Comparison of ENCODE assay signal across 4 fruit fly cellular contexts in genomic region chr2L:5295245-5295572, dm6.
TF ChIP-seq lines count a peak whose summit lies in the region.

No protein-coding gene starts in this region.

- TF ChIP-seq CTCF in whole organism, embryonic (GFP tag; optimal IDR thresholded peaks at IDR 0.05; lab: Kevin White, UChicago): no peak

TF ChIP-seq in whole organism, embryonic, 481 proteins besides CTCF, POLR2A, EP300 and RAD21 (continues in another document):
- no peak for TF ChIP-seq CG18764 (GFP tag; optimal IDR thresholded peaks at IDR 0.05; lab: Kevin White, UChicago)
- no peak for TF ChIP-seq Mes4 (GFP tag; optimal IDR thresholded peaks at IDR 0.05; lab: Kevin White, UChicago)
- TF ChIP-seq Ets65A (GFP tag; lab: Kevin White, UChicago): no peak
- no peak for TF ChIP-seq trh (GFP tag; optimal IDR thresholded peaks at IDR 0.05; lab: Kevin White, UChicago)
- TF ChIP-seq CG2199 (GFP tag; IDR thresholded peaks at IDR 0.05; lab: Robert Waterston, UW): no peak
- TF ChIP-seq CG18476 (GFP tag; optimal IDR thresholded peaks at IDR 0.05; lab: Kevin White, UChicago): peak; percentile 54
- TF ChIP-seq jumu (GFP tag; optimal IDR thresholded peaks at IDR 0.05; lab: Kevin White, UChicago): no peak
- TF ChIP-seq sens (GFP tag; lab: Kevin White, UChicago): peak; percentile 37
- no peak for TF ChIP-seq CG10979 (tag; optimal IDR thresholded peaks at IDR 0.05; lab: Kevin White, UChicago)
- TF ChIP-seq Med (GFP tag; lab: Kevin White, UChicago): peak; percentile 2
- no peak for TF ChIP-seq Bgb (GFP tag; IDR thresholded peaks at IDR 0.05; lab: Robert Waterston, UW; ENCODE audit: partially characterized antibody)
- peak in 1 of 2 experiments; percentile 94 for TF ChIP-seq Pdp1 (GFP tag; optimal IDR thresholded peaks at IDR 0.05; lab: Kevin White, UChicago)
- TF ChIP-seq CoRest (tag; optimal IDR thresholded peaks at IDR 0.05; lab: Kevin White, UChicago): no peak
- no peak for TF ChIP-seq bowl (GFP tag; IDR thresholded peaks at IDR 0.05; lab: Robert Waterston, UW)
- TF ChIP-seq dan (GFP tag; IDR thresholded peaks at IDR 0.05; lab: Robert Waterston, UW): no peak
- peak; percentile 26 for TF ChIP-seq CG8359 (GFP tag; optimal IDR thresholded peaks at IDR 0.05; lab: Kevin White, UChicago; ENCODE audit: borderline replicate concordance)
- no peak for TF ChIP-seq CG6813 (GFP tag; optimal IDR thresholded peaks at IDR 0.05; lab: Kevin White, UChicago)
- no peak for TF ChIP-seq ttk (GFP tag; IDR thresholded peaks at IDR 0.05; lab: Robert Waterston, UW)
- peak; percentile 72 for TF ChIP-seq CG7372 (GFP tag; IDR thresholded peaks at IDR 0.05; lab: Robert Waterston, UW)
- TF ChIP-seq CG10565 (GFP tag; optimal IDR thresholded peaks at IDR 0.05; lab: Kevin White, UChicago): no peak
- TF ChIP-seq CG1603 (tag; optimal IDR thresholded peaks at IDR 0.05; lab: Kevin White, UChicago): no peak
- TF ChIP-seq CG15479 (GFP tag; optimal IDR thresholded peaks at IDR 0.05; lab: Kevin White, UChicago): no peak
- no peak for TF ChIP-seq HmgZ (tag; optimal IDR thresholded peaks at IDR 0.05; lab: Kevin White, UChicago)
- no peak for TF ChIP-seq mam (GFP tag; optimal IDR thresholded peaks at IDR 0.05; lab: Kevin White, UChicago)

TF ChIP-seq in whole organism, prepupa, 60 proteins besides CTCF, POLR2A, EP300 and RAD21:
- TF ChIP-seq fkh (GFP tag; optimal IDR thresholded peaks at IDR 0.05; lab: Kevin White, UChicago) (peak; percentile 31), Eip93F (GFP tag; optimal IDR thresholded peaks at IDR 0.05; lab: Kevin White, UChicago) (peak; percentile 16), Eip75B (GFP tag; optimal IDR thresholded peaks at IDR 0.05; lab: Kevin White, UChicago) (peak; percentile 37), Eip78C (GFP tag; lab: Kevin White, UChicago) (peak; percentile 19), svp (GFP tag; lab: Kevin White, UChicago) (peak; percentile 74), Ets96B (tag; optimal IDR thresholded peaks at IDR 0.05; lab: Kevin White, UChicago) (no peak), topi (GFP tag; optimal IDR thresholded peaks at IDR 0.05; lab: Kevin White, UChicago) (peak; percentile 32), CG7368 (GFP tag; optimal IDR thresholded peaks at IDR 0.05; lab: Kevin White, UChicago) (peak; percentile 13), Sox14 (GFP tag; optimal IDR thresholded peaks at IDR 0.05; lab: Kevin White, UChicago) (no peak), CG11294 (GFP tag; IDR thresholded peaks at IDR 0.05; lab: Robert Waterston, UW) (no peak), Hr39 (GFP tag; optimal IDR thresholded peaks at IDR 0.05; lab: Kevin White, UChicago) (no peak), CG9139 (GFP tag; optimal IDR thresholded peaks at IDR 0.05; lab: Kevin White, UChicago) (peak; percentile 50)

TF ChIP-seq in whole organism, pupa, 21 proteins besides CTCF, POLR2A, EP300 and RAD21:
- TF ChIP-seq rn (GFP tag; IDR thresholded peaks at IDR 0.05; lab: Robert Waterston, UW) (no peak), Pif1A (GFP tag; optimal IDR thresholded peaks at IDR 0.05; lab: Kevin White, UChicago) (peak; percentile 3)

TF ChIP-seq in whole organism, wandering third instar larva, 38 proteins besides CTCF, POLR2A, EP300 and RAD21:
- no peak for TF ChIP-seq dmrt93B (GFP tag; optimal IDR thresholded peaks at IDR 0.05; lab: Kevin White, UChicago)
- no peak for TF ChIP-seq foxo (GFP tag; optimal IDR thresholded peaks at IDR 0.05; lab: Kevin White, UChicago)
- no peak for TF ChIP-seq usp (GFP tag; optimal IDR thresholded peaks at IDR 0.05; lab: Kevin White, UChicago)
- no peak for TF ChIP-seq Dif (GFP tag; optimal IDR thresholded peaks at IDR 0.05; lab: Kevin White, UChicago; ENCODE audit: partially characterized antibody)
- TF ChIP-seq fru (GFP tag; optimal IDR thresholded peaks at IDR 0.05; lab: Kevin White, UChicago): peak; percentile 23
- TF ChIP-seq lola (GFP tag; optimal IDR thresholded peaks at IDR 0.05; lab: Kevin White, UChicago): no peak
- peak; percentile 46 for TF ChIP-seq sage (GFP tag; optimal IDR thresholded peaks at IDR 0.05; lab: Kevin White, UChicago)
- peak; percentile 32 for TF ChIP-seq br (GFP tag; optimal IDR thresholded peaks at IDR 0.05; lab: Kevin White, UChicago)
- TF ChIP-seq Mio (GFP tag; optimal IDR thresholded peaks at IDR 0.05; lab: Kevin White, UChicago): no peak
- TF ChIP-seq rgr (GFP tag; optimal IDR thresholded peaks at IDR 0.05; lab: Kevin White, UChicago): no peak
- TF ChIP-seq Vsx2 (GFP tag; optimal IDR thresholded peaks at IDR 0.05; lab: Kevin White, UChicago; ENCODE audit: partially characterized antibody): no peak
